Fruit fly (Drosophila melanogaster) whole organism, embryonic: Measurements from ENCODE around the gene fw.
A peak's percentile ranks its signal among the peaks of the same experiment; 100 is the strongest.

ENCODE experiments used
- Aef1 ChIP-seq: fragments of 200-800 bp; sonication (Bioruptor generic); IDR thresholded peaks from 3 replicates; pipeline ENCODE4 v1.3.6; 2022; ENCODE audit warnings: missing biosample characterization, missing genetic modification characterization
- CG10979 ChIP-seq: fragments of 200-800 bp; sonication (Bioruptor generic); optimal IDR thresholded peaks from 2 replicates; lab custom pipeline; 2018; ENCODE audit warnings: missing biosample characterization, mild to moderate bottlenecking, missing genetic modification characterization, moderate library complexity
- CG12769 ChIP-seq: fragments of 200-800 bp; sonication (Bioruptor generic); optimal IDR thresholded peaks from 2 replicates; lab custom pipeline; 2019; ENCODE audit warnings: missing biosample characterization, mild to moderate bottlenecking, missing genetic modification characterization, moderate library complexity
- CG14014 ChIP-seq: fragments of 200-800 bp; sonication (Bioruptor generic); IDR thresholded peaks from 2 replicates; pipeline ENCODE4 v1.3.6; 2022; ENCODE audit warnings: missing biosample characterization, missing genetic modification characterization
- CG14965 ChIP-seq: fragments of 200-800 bp; sonication (Bioruptor generic); optimal IDR thresholded peaks from 2 replicates; lab custom pipeline; 2016; ENCODE audit warnings: missing biosample characterization, missing genetic modification characterization, borderline replicate concordance
- CG17829 ChIP-seq: fragments of 200-800 bp; optimal IDR thresholded peaks from 2 replicates; lab custom pipeline; 2019; ENCODE audit warnings: missing biosample characterization, mild to moderate bottlenecking, missing genetic modification characterization, moderate library complexity
- CG2712 ChIP-seq: fragments of 200-800 bp; optimal IDR thresholded peaks from 3 replicates; lab custom pipeline; 2019; ENCODE audit warnings: missing biosample characterization, mild to moderate bottlenecking, missing genetic modification characterization, moderate library complexity
- CG31224 ChIP-seq: fragments of 200-800 bp; sonication (Bioruptor generic); IDR thresholded peaks from 2 replicates; pipeline ENCODE4 v1.3.6; 2022; ENCODE audit warnings: missing biosample characterization, missing genetic modification characterization
- CG34224 ChIP-seq: fragments of 200-800 bp; sonication (Bioruptor generic); IDR thresholded peaks from 3 replicates; pipeline ENCODE4 v1.3.6; 2022; ENCODE audit warnings: missing biosample characterization, missing genetic modification characterization; ENCODE audit not compliant: partially characterized antibody
- CG34376 ChIP-seq: fragments of 200-800 bp; sonication (Bioruptor generic); optimal IDR thresholded peaks from 2 replicates; lab custom pipeline; 2018; ENCODE audit warnings: missing biosample characterization, mild to moderate bottlenecking, missing genetic modification characterization
- CG4424 ChIP-seq: fragments of 200-800 bp; sonication (Bioruptor generic); optimal IDR thresholded peaks from 3 replicates; lab custom pipeline; 2016; ENCODE audit warnings: missing biosample characterization, missing genetic modification characterization
- CG5180 ChIP-seq: fragments of 200-800 bp; sonication (Bioruptor generic); optimal IDR thresholded peaks from 3 replicates; lab custom pipeline; 2017; ENCODE audit warnings: missing biosample characterization, missing genetic modification characterization, mild to moderate bottlenecking, moderate library complexity, missing genetic modification reagents
- CG7357 ChIP-seq: fragments of 200-800 bp; sonication (Bioruptor generic); IDR thresholded peaks from 3 replicates; pipeline ENCODE4 v1.3.6; 2022; ENCODE audit warnings: missing biosample characterization, missing genetic modification characterization
- CG7839 ChIP-seq: fragments of 200-800 bp; sonication (Bioruptor generic); optimal IDR thresholded peaks from 3 replicates; lab custom pipeline; 2018; ENCODE audit warnings: missing biosample characterization, mild to moderate bottlenecking, missing genetic modification characterization, moderate library complexity
- CG8281 ChIP-seq: fragments of 200-800 bp; sonication (Bioruptor generic); optimal IDR thresholded peaks from 2 replicates; lab custom pipeline; 2018; ENCODE audit warnings: missing biosample characterization, mild to moderate bottlenecking, missing genetic modification characterization, moderate library complexity
- Chrac-16 ChIP-seq: fragments of 200-800 bp; sonication (Bioruptor generic); optimal IDR thresholded peaks from 3 replicates; lab custom pipeline; 2016; ENCODE audit warnings: missing biosample characterization, missing genetic modification characterization
- Dll ChIP-seq: fragments of 200-800 bp; sonication (Bioruptor generic); IDR thresholded peaks from 4 replicates; pipeline ENCODE4 v1.3.6; 2022; ENCODE audit warnings: missing biosample characterization, missing genetic modification characterization; ENCODE audit not compliant: partially characterized antibody
- E2f2 ChIP-seq: fragments of 200-800 bp; sonication (Bioruptor generic); IDR thresholded peaks from 2 replicates; pipeline ENCODE4 v1.3.6; 2022; ENCODE audit warnings: missing biosample characterization, missing genetic modification characterization
- H15 ChIP-seq: fragments of 200-800 bp; sonication (Bioruptor generic); IDR thresholded peaks from 3 replicates; pipeline ENCODE4 v1.3.6; 2022; ENCODE audit warnings: missing biosample characterization, missing genetic modification characterization
- Hr39 ChIP-seq: fragments of >200 bp; optimal IDR thresholded peaks from 2 replicates; lab custom pipeline; 2017
- Meics ChIP-seq: fragments of 200-800 bp; sonication (Bioruptor generic); optimal IDR thresholded peaks from 2 replicates; lab custom pipeline; 2017; ENCODE audit warnings: missing biosample characterization, mild to moderate bottlenecking, missing genetic modification characterization
- NFAT ChIP-seq: fragments of 200-800 bp; sonication (Bioruptor generic); IDR thresholded peaks from 2 replicates; pipeline ENCODE4 v1.3.6; 2022; ENCODE audit warnings: missing biosample characterization, missing genetic modification characterization
- Nf-YB ChIP-seq: fragments of 200-800 bp; sonication (Bioruptor generic); optimal IDR thresholded peaks from 3 replicates; lab custom pipeline; 2019; ENCODE audit warnings: missing biosample characterization, mild to moderate bottlenecking, missing genetic modification characterization, moderate library complexity
- Poxn ChIP-seq: fragments of 200-800 bp; sonication (Bioruptor generic); IDR thresholded peaks from 2 replicates; pipeline ENCODE4 v1.3.6; 2022; ENCODE audit warnings: missing biosample characterization, missing genetic modification characterization
- Rfx ChIP-seq: fragments of 200-800 bp; sonication (Bioruptor generic); IDR thresholded peaks from 2 replicates; pipeline ENCODE4 v1.3.6; 2022; ENCODE audit warnings: missing biosample characterization, missing genetic modification characterization
- Trl ChIP-seq, 3 experiments: fragments of >200 bp in 2 of 3; fragments of 200-800 bp in 1 of 3; sonication (Bioruptor generic) in 1 of 3; optimal IDR thresholded peaks; 2 replicates in 1 of 3; 3 replicates in 2 of 3; lab custom pipeline; 2016 to 2017; ENCODE audit warnings: missing biosample characterization in 1 of 3, missing genetic modification characterization in 1 of 3
- ase ChIP-seq: fragments of 200-800 bp; sonication (Bioruptor generic); IDR thresholded peaks from 3 replicates; pipeline ENCODE4 v1.3.6; 2022; ENCODE audit warnings: missing biosample characterization, missing genetic modification characterization
- chif ChIP-seq, 2 experiments: fragments of 200-800 bp; sonication (Bioruptor generic); optimal IDR thresholded peaks; 3 replicates each; lab custom pipeline; 2016; ENCODE audit warnings: missing biosample characterization in 2 of 2, missing genetic modification characterization in 2 of 2
- dan ChIP-seq: fragments of 200-800 bp; sonication (Bioruptor generic); IDR thresholded peaks from 2 replicates; pipeline ENCODE4 v1.3.6; 2022; ENCODE audit warnings: missing biosample characterization, missing genetic modification characterization
- ems ChIP-seq: fragments of 200-800 bp; sonication (Bioruptor generic); optimal IDR thresholded peaks from 3 replicates; lab custom pipeline; 2016; ENCODE audit warnings: missing biosample characterization, missing genetic modification characterization
- eve ChIP-seq, 2 experiments: fragments of >200 bp; optimal IDR thresholded peaks; 2 replicates each; lab custom pipeline; 2017; ENCODE audit warnings: missing biosample characterization in 2 of 2, missing genetic modification characterization in 2 of 2
- ewg ChIP-seq: fragments of 200-800 bp; sonication (Bioruptor generic); optimal IDR thresholded peaks from 3 replicates; lab custom pipeline; 2017; ENCODE audit warnings: mild to moderate bottlenecking, missing biosample characterization, missing genetic modification reagents, missing genetic modification characterization
- fd102C ChIP-seq: fragments of 200-800 bp; sonication (Bioruptor generic); optimal IDR thresholded peaks from 2 replicates; lab custom pipeline; 2018; ENCODE audit warnings: missing biosample characterization, mild to moderate bottlenecking, missing genetic modification characterization, moderate library complexity
- gfzf ChIP-seq: fragments of 200-800 bp; sonication (Bioruptor generic); optimal IDR thresholded peaks from 2 replicates; lab custom pipeline; 2016; ENCODE audit warnings: missing biosample characterization, mild to moderate bottlenecking, missing genetic modification characterization, moderate library complexity
- lov ChIP-seq, 2 experiments: fragments of 200-800 bp in 1 of 2; fragments of >200 bp in 1 of 2; sonication (Bioruptor generic) in 1 of 2; IDR thresholded peaks in 1 of 2; optimal IDR thresholded peaks in 1 of 2; 2 replicates in 1 of 2; 3 replicates in 1 of 2; pipeline versions ENCODE4 v1.3.6 to Lab custom; 2017 to 2022; ENCODE audit warnings: missing biosample characterization in 1 of 2, missing genetic modification characterization in 1 of 2
- mam ChIP-seq: fragments of 200-800 bp; sonication (Bioruptor generic); optimal IDR thresholded peaks from 3 replicates; lab custom pipeline; 2016; ENCODE audit warnings: missing biosample characterization, missing genetic modification characterization
- onecut ChIP-seq: fragments of 200-800 bp; sonication (Bioruptor generic); IDR thresholded peaks from 2 replicates; pipeline ENCODE4 v1.3.6; 2022; ENCODE audit warnings: missing biosample characterization, missing genetic modification characterization
- org-1 ChIP-seq: fragments of 200-800 bp; sonication (Bioruptor generic); optimal IDR thresholded peaks from 2 replicates; lab custom pipeline; 2017; ENCODE audit warnings: missing biosample characterization, missing genetic modification characterization
- scrt ChIP-seq: fragments of 200-800 bp; sonication (Bioruptor generic); optimal IDR thresholded peaks from 2 replicates; lab custom pipeline; 2018; ENCODE audit warnings: missing biosample characterization, mild to moderate bottlenecking, missing genetic modification characterization, moderate library complexity
- slp2 ChIP-seq: fragments of 200-800 bp; sonication (Bioruptor generic); optimal IDR thresholded peaks from 2 replicates; lab custom pipeline; 2016; ENCODE audit warnings: missing biosample characterization, missing genetic modification characterization
- sr ChIP-seq: fragments of 200-800 bp; sonication (Bioruptor generic); IDR thresholded peaks from 3 replicates; pipeline ENCODE4 v1.3.6; 2022; ENCODE audit warnings: missing biosample characterization, missing genetic modification characterization
- tap ChIP-seq: fragments of 200-800 bp; optimal IDR thresholded peaks from 3 replicates; lab custom pipeline; 2019; ENCODE audit warnings: missing biosample characterization, mild to moderate bottlenecking, missing genetic modification characterization, moderate library complexity

The fw gene

DNA sequence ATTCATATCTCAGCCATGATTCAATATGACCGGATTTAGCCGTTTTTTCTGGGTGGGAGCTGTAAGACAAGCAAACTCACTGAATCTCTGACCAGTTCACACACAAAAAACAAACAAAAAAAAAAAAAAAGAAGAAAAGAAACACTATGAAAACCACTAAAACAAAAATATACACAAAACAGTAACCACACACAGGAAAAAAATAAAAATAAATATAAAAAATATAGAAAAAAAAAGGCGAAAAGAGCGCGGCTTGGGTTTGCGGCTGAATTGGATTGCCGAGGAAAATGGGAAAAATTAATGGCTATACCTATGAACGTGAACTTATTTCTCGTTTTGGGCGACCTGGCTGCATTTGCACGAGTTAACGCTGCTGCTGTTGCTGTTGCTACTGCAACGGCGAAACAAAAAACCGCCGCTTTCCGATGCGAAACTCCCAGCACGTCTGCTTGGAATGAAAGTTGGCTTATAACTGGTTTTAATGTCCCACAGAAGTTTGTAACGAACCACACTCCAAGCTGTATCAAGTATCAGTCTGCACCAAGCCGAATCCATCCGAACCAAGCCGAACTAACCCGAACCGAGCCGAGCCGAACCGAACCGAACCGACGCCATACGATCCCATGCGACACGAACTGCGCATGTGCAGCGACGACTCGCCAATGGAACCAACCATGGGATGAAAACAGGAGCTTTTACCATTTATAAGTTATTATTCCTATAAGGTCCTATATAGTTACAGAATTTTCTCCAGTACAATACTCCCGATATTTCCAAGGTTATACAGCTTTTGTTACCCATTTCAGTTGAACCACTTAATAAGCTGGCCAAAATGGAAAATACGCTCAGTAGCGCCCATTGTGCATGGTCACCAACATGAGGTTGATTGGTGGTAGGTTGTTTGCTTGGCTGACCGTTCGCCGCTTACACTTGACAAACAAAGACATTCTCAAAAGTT lies at the start of gene fw (continued):
- TF ChIP-seq Chrac-16 (GFP tag; lab: Kevin White, UChicago), result no peak
- peak; percentile 31 for TF ChIP-seq ems (GFP tag; lab: Kevin White, UChicago)
- peak; percentile 60; the same call in 1 of the 2 replicates for TF ChIP-seq Rfx
- no peak for TF ChIP-seq gfzf
- TF ChIP-seq tap, result peak; percentile 3
- TF ChIP-seq eve (GFP tag; optimal IDR thresholded peaks at IDR 0.05; lab: Kevin White, UChicago), result peak in 1 of 2 experiments; percentile 34
- no peak for TF ChIP-seq fd102C (GFP tag; lab: Kevin White, UChicago)
- TF ChIP-seq H15 (GFP tag; lab: Robert Waterston, UW), result peak; percentile 47; the same call in 1 of the 3 replicates
- TF ChIP-seq slp2 (GFP tag; lab: Kevin White, UChicago), result peak; percentile 41
- peak; percentile 55; the same call in 1 of the 3 replicates for TF ChIP-seq ase (GFP tag; lab: Robert Waterston, UW)
- peak; percentile 16 for TF ChIP-seq CG10979 (tag; lab: Kevin White, UChicago)
- TF ChIP-seq CG14965 (GFP tag; lab: Kevin White, UChicago), result no peak
- TF ChIP-seq ewg, result peak; percentile 12
- 0 out of 4 replicates have a peak, but pooled peaks have one; percentile 19 for TF ChIP-seq Dll
- no peak for TF ChIP-seq CG7357 (GFP tag; lab: Robert Waterston, UW)
- peak; percentile 38 for TF ChIP-seq CG7839
- peak in 1 of 2 experiments; percentile 26 for TF ChIP-seq chif (GFP tag; optimal IDR thresholded peaks at IDR 0.05; lab: Kevin White, UChicago)
- TF ChIP-seq E2f2 (GFP tag; lab: Robert Waterston, UW), result peak; percentile 29; the same call in 1 of the 2 replicates
- TF ChIP-seq CG4424 (GFP tag; lab: Kevin White, UChicago), result no peak
- TF ChIP-seq CG2712 (tag; lab: Kevin White, UChicago), result peak; percentile 25
- no peak for TF ChIP-seq dan (GFP tag; lab: Robert Waterston, UW)
- TF ChIP-seq org-1 (GFP tag; lab: Kevin White, UChicago), result peak; percentile 35
- TF ChIP-seq CG12769, result peak; percentile 77

DNA sequence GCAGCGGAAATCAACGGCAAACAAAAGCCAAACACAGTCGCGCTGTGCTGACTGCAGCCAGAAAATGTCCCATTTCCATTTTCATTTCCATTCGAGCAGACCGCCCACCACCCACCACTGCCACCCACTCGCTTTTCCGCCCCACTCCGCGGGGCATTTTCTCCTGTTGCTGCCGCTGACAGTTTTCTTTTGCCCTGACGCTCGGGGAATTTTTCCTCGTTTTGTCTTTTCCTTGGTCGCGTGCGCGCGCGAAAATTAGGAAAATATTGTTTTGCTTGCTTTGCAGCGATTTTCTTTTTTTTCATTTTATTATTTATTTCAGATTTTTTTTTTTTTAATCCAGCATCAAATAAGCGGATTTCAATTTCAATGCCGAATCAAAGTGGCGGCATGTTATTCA lies 46.6 kb upstream of the fw start:
- no peak for TF ChIP-seq onecut (GFP tag; lab: Robert Waterston, UW)
- peak; percentile 50 for TF ChIP-seq scrt (GFP tag; lab: Kevin White, UChicago)
- TF ChIP-seq Hr39 (lab: Kevin White, UChicago), result peak; percentile 75
- TF ChIP-seq CG17829 (tag; lab: Kevin White, UChicago), result no peak
- TF ChIP-seq CG34224 (GFP tag; lab: Robert Waterston, UW), result no peak
- TF ChIP-seq, all 482 proteins: peak for 2

DNA sequence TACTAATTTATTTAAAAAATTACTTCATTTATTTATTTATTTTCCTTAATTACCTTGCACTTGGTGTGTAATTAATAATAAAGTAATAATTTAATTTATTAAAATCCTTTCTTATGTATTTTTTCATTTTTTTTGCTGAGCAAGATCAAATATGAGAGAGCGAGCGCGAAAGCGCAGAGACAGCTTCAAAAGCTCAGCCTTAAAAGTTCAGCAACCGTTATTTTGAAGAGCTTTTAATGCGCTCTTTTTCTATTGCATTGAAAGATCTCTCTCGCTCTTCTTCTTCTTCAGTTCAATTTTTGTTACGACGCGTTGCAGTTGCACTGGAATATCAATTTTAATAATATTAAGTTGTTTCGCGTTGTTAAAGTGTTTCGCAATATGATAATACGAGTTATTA lies 39.7 kb upstream of the fw start, which contains the start of gene Ten-a:
TSS of gene Ten-a (plus strand) at position 301 of the 400 bp plus-strand sequence.
- TF ChIP-seq CG14014 (GFP tag; lab: Robert Waterston, UW), result no peak
- no peak for TF ChIP-seq CG8281 (tag; lab: Kevin White, UChicago)
- peak in 1 of 2 experiments; percentile 12 for TF ChIP-seq Trl (optimal IDR thresholded peaks at IDR 0.05; lab: Kevin White, UChicago)
- TF ChIP-seq Trl (GFP tag; optimal IDR thresholded peaks at IDR 0.05; lab: Kevin White, UChicago), result no peak
- no peak for TF ChIP-seq CG31224 (GFP tag; lab: Robert Waterston, UW)
- TF ChIP-seq sr (GFP tag; lab: Robert Waterston, UW), result no peak
- TF ChIP-seq lov (optimal IDR thresholded peaks at IDR 0.05; lab: Kevin White, UChicago), result no peak
- no peak for TF ChIP-seq lov (GFP tag; IDR thresholded peaks at IDR 0.05; lab: Robert Waterston, UW)
- TF ChIP-seq Aef1, result no peak
- TF ChIP-seq Nf-YB (GFP tag; lab: Kevin White, UChicago), result no peak
- no peak for TF ChIP-seq NFAT (GFP tag; lab: Robert Waterston, UW)
- TF ChIP-seq mam (GFP tag; lab: Kevin White, UChicago), result no peak
- no peak for TF ChIP-seq Meics (GFP tag; lab: Kevin White, UChicago)
- TF ChIP-seq Poxn, result no peak
- peak; percentile 27 for TF ChIP-seq CG5180 (GFP tag; lab: Kevin White, UChicago)
- no peak for TF ChIP-seq CG34376 (GFP tag; lab: Kevin White, UChicago)
